Worm (Caenorhabditis elegans) whole organism, mixed stage, embryonic: ENCODE results near the gene tth-1.

Experiments used
- ceh-39 ChIP-seq: fragments of 150-350 bp; optimal IDR thresholded peaks from 2 replicates; lab custom pipeline; 2014; ENCODE audit warnings: missing biosample characterization, missing genetic modification characterization
- hlh-1 ChIP-seq: fragments of 150-350 bp; optimal IDR thresholded peaks from 2 replicates; lab custom pipeline; 2014; ENCODE audit warnings: missing biosample characterization, missing genetic modification reagents, missing genetic modification characterization
- lin-13 ChIP-seq: fragments of 150-350 bp; optimal IDR thresholded peaks from 2 replicates; lab custom pipeline; 2014; ENCODE audit warnings: missing biosample characterization, missing genetic modification characterization
- nhr-237 ChIP-seq: fragments of 150-350 bp; optimal IDR thresholded peaks from 2 replicates; lab custom pipeline; 2014; ENCODE audit warnings: missing biosample characterization, missing genetic modification characterization
- nhr-28 ChIP-seq: fragments of 150-350 bp; optimal IDR thresholded peaks from 2 replicates; lab custom pipeline; 2014; ENCODE audit warnings: missing biosample characterization, missing genetic modification characterization
- sem-2 ChIP-seq: fragments of 200-800 bp; sonication (Bioruptor generic); optimal IDR thresholded peaks from 2 replicates; lab custom pipeline; 2018; ENCODE audit warnings: mild to moderate bottlenecking, missing genetic modification characterization, missing compliant biosample characterization
- snpc-4 ChIP-seq: fragments of 150-350 bp; optimal IDR thresholded peaks from 2 replicates; lab custom pipeline; 2014; ENCODE audit warnings: missing biosample characterization, missing genetic modification characterization
- unc-62 ChIP-seq: fragments of 150-350 bp; optimal IDR thresholded peaks from 2 replicates; lab custom pipeline; 2014; ENCODE audit warnings: missing biosample characterization, missing genetic modification reagents, missing genetic modification characterization
- zip-8 ChIP-seq: fragments of 150-350 bp; optimal IDR thresholded peaks from 2 replicates; lab custom pipeline; 2014; ENCODE audit warnings: missing biosample characterization, missing genetic modification characterization

ce11 chrX:8460958-8461357, 37.4 kb upstream of the tth-1 start:
- TF ChIP-seq unc-62 (GFP tag; lab: Kevin White, UChicago) (no peak), sem-2 (no peak), zip-8 (tag; lab: Kevin White, UChicago) (no peak), ceh-39 (tag; lab: Kevin White, UChicago) (no peak), nhr-28 (tag; lab: Kevin White, UChicago) (no peak), nhr-237 (tag; lab: Kevin White, UChicago) (no peak), lin-13 (tag; lab: Kevin White, UChicago) (no peak), snpc-4 (no peak), hlh-1 (tag; lab: Kevin White, UChicago) (no peak)
